Worm (Caenorhabditis elegans): ENCODE measurements around the gene qua-1.

The qua-1 gene

ce11 chrII:8187516-8187915 lies 11.1 kb upstream of the qua-1 start:
- TF ChIP-seq lin-35 (GFP tag; optimal IDR thresholded peaks at IDR 0.05), result peak in 1 of 2 experiments; percentile 1
- TF ChIP-seq mef-2 (tag; optimal IDR thresholded peaks at IDR 0.05), result no peak
- TF ChIP-seq mab-9 (GFP tag; IDR thresholded peaks at IDR 0.05), result no peak
- TF ChIP-seq nhr-85 (tag), result peak; percentile 53
- peak; percentile 5 for TF ChIP-seq aly-2 (tag; optimal IDR thresholded peaks at IDR 0.05)
- no peak for TF ChIP-seq snu-23 (GFP tag; optimal IDR thresholded peaks at IDR 0.05)

DNA sequence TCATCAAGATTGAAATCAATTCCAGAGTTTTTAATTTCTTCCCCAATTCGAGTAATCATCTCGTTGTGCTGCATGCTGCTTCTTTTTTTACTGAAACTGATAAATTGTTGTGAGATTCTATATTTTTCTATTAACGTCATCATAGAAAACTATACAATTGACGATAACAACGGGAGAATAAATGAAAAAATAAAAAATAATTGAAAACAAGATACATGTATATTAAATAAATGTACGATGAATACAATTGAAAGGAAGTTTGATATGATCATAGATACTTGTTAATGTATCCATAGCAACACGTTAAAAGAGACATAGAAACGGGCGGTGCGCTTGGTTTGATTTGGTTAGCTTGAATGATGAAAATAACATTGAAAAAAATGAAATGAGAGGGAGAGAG lies 8.1 kb upstream of the qua-1 start, which contains the start of gene T05C12.8:
T05C12.8 (minus strand) TSS at position 101 of the 400 bp plus-strand sequence.
- TF ChIP-seq fkh-8 (tag; optimal IDR thresholded peaks at IDR 0.05), result peak; percentile 85
- TF ChIP-seq sptf-1 (tag; optimal IDR thresholded peaks at IDR 0.05), result no peak
- no peak for TF ChIP-seq nhr-11 (tag; optimal IDR thresholded peaks at IDR 0.05)

- TF ChIP-seq lin-15B (tag; optimal IDR thresholded peaks at IDR 0.05) (no peak), zag-1 (tag; optimal IDR thresholded peaks at IDR 0.05) (no peak), aha-1 (tag; optimal IDR thresholded peaks at IDR 0.05) (no peak), nhr-11 (tag; optimal IDR thresholded peaks at IDR 0.05) (no peak), mef-2 (tag; optimal IDR thresholded peaks at IDR 0.05) (no peak), fkh-10 (GFP tag; optimal IDR thresholded peaks at IDR 0.05) (no peak), nhr-85 (tag) (no peak), dsc-1 (tag; optimal IDR thresholded peaks at IDR 0.05) (no peak)
Measured at ce11 chrII:8193126-8193525, 5.5 kb upstream of the qua-1 start, which contains the start of gene T05C12.9. TSS of gene T05C12.9 (minus strand) at chrII:8193226.

DNA sequence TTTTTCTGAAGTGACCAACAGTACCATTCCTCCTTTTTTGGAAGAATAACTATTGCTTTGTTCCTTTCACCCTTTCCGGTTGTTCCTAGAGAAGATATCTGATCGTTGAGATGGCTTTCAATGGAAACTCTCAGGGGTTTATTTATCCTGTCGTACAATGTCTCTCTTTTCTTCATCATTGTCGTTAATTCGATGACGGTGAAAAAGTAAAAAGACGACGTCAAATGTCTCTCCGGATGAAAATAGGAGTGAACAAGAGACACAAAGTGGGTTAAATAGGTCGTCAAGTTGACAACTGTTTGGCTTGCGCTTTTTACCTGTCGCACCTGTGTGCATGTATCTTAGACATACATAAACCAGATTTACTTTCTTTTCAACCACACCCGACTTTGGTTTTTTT lies 4.7 kb upstream of the qua-1 start:
- TF ChIP-seq aha-1 (tag; optimal IDR thresholded peaks at IDR 0.05) (no peak), ceh-63 (GFP tag; optimal IDR thresholded peaks at IDR 0.05) (no peak), C04F5.9 (tag; optimal IDR thresholded peaks at IDR 0.05) (no peak), egl-13 (tag; optimal IDR thresholded peaks at IDR 0.05) (no peak), blmp-1 (tag; optimal IDR thresholded peaks at IDR 0.05) (peak; percentile 96)

ce11 chrII:8199803-8200202 lies 1.2 kb downstream of the qua-1 start:
- TF ChIP-seq lin-14 (GFP tag; optimal IDR thresholded peaks at IDR 0.05) (peak; percentile 34), nhr-85 (tag) (peak; percentile 30), ama-1 (optimal IDR thresholded peaks at IDR 0.05) (no peak), tlp-1 (tag; optimal IDR thresholded peaks at IDR 0.05) (no peak), lin-35 (GFP tag; optimal IDR thresholded peaks at IDR 0.05) (no peak), elt-3 (tag; optimal IDR thresholded peaks at IDR 0.05) (peak in 1 of 6 experiments; percentile 27), blmp-1 (tag; optimal IDR thresholded peaks at IDR 0.05) (peak; percentile 100), C04F5.9 (tag; optimal IDR thresholded peaks at IDR 0.05) (no peak)

ce11 chrII:8204039-8204438 lies 5.4 kb downstream of the qua-1 start, which contains the start of gene col-76:
TSS of gene col-76 (plus strand) at chrII:8204339.
- no peak for TF ChIP-seq sptf-1 (tag; optimal IDR thresholded peaks at IDR 0.05)

- no peak for TF ChIP-seq nhr-77 (tag; optimal IDR thresholded peaks at IDR 0.05)
- peak; percentile 30 for TF ChIP-seq elt-2 (tag; optimal IDR thresholded peaks at IDR 0.05)
- TF ChIP-seq efl-1 (optimal IDR thresholded peaks at IDR 0.05), result no peak
- TF ChIP-seq efl-1 (GFP tag; optimal IDR thresholded peaks at IDR 0.05 in 1 of 2), result peak in 1 of 2 experiments; percentile 79
Measured at ce11 chrII:8205612-8206011, 7.0 kb downstream of the qua-1 start.

DNA sequence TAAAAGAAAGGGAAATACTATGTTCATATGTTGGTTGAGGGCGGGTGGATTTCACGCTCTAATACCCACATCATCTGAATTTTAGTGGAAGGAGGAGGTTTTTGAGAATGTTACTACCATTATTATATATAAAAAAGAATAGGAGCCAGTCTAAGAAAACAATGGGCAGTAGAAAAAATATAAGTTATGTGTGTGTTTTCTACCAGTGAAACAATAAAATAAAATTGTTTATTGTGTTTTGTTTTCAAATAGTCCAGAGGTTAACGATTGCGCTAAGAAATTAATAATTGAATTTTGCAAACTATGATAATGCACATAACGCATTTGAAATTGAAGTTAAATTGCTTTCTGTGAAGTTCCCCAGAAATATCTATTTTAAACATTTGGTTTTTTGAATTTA lies 10.9 kb downstream of the qua-1 start, which contains the start of gene M110.8:
M110.8 (minus strand) TSS at position 101 of the 400 bp plus-strand sequence.
- TF ChIP-seq blmp-1 (tag; optimal IDR thresholded peaks at IDR 0.05) (no peak), hlh-4 (tag; optimal IDR thresholded peaks at IDR 0.05) (no peak)

DNA sequence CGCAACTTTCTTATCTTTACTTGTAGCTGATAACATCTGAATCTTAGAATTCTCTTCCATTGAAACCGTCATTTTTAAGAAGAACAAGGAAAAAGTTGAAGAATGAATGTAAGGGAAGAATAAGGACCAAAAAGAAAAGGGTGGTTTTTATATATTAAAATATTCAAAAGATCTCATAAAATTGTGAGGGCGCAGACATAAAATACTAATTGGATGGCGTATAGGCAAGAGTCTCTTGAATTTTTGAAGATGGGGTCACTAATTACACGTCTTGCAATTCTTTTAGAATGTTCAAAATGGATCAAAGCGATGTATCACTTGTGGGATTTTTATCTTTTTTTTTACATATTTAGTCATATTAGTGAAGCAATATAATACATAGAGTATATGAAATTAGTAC lies 14.1 kb downstream of the qua-1 start, which contains the start of gene twk-3:
twk-3 (minus strand) TSS at position 101 of the 400 bp plus-strand sequence.
- TF ChIP-seq lin-35 (GFP tag; optimal IDR thresholded peaks at IDR 0.05) (no peak), jun-1 (tag; optimal IDR thresholded peaks at IDR 0.05) (no peak), xbp-1 (tag; optimal IDR thresholded peaks at IDR 0.05) (no peak), skn-1 (tag; optimal IDR thresholded peaks at IDR 0.05) (no peak), elt-2 (tag; optimal IDR thresholded peaks at IDR 0.05) (no peak), ets-5 (GFP tag; IDR thresholded peaks at IDR 0.05) (no peak)
